Fruit fly (Drosophila melanogaster): ENCODE results near the gene Nek2.

dm6 chrX:7874094-7874493, 17.4 kb downstream of the Nek2 start, which contains the start of gene Ir7c:
- TF ChIP-seq ttk (optimal IDR thresholded peaks at IDR 0.05) (no peak), psq (optimal IDR thresholded peaks at IDR 0.05) (no peak), h (optimal IDR thresholded peaks at IDR 0.05) (no peak)

All from Kc167 (cell line).